Fruit fly (Drosophila melanogaster) whole organism, adult: ENCODE data around the gene Vps60.
A peak's percentile ranks its signal among the peaks of the same experiment; 100 is the strongest.

Source experiments
- Clk ChIP-seq: fragments of 200-800 bp; sonication (Bioruptor generic); optimal IDR thresholded peaks from 2 replicates; lab custom pipeline; 2017; ENCODE audit warnings: missing biosample characterization, missing genetic modification characterization
- Crg-1 ChIP-seq: fragments of 200-800 bp; sonication (Bioruptor generic); optimal IDR thresholded peaks from 2 replicates; lab custom pipeline; 2016; ENCODE audit warnings: missing biosample characterization, missing genetic modification characterization
- Mnt ChIP-seq: fragments of 200-800 bp; sonication (Bioruptor generic); optimal IDR thresholded peaks from 2 replicates; lab custom pipeline; 2016; ENCODE audit warnings: missing biosample characterization, mild to moderate bottlenecking, missing genetic modification characterization
- bab1 ChIP-seq: fragments of 200-800 bp; sonication (Bioruptor generic); optimal IDR thresholded peaks from 3 replicates; lab custom pipeline; 2019; ENCODE audit warnings: missing biosample characterization, mild to moderate bottlenecking, missing genetic modification characterization, moderate library complexity
- kay ChIP-seq: fragments of 200-800 bp; sonication (Bioruptor generic); peaks from one replicate; lab custom pipeline; 2016; ENCODE audit warnings: missing biosample characterization, missing genetic modification characterization, borderline replicate concordance
- ovo ChIP-seq: fragments of 200-800 bp; sonication (Bioruptor generic); optimal IDR thresholded peaks from 2 replicates; lab custom pipeline; 2016; ENCODE audit warnings: missing biosample characterization, missing genetic modification characterization
- toe ChIP-seq: fragments of 200-800 bp; sonication (Bioruptor generic); optimal IDR thresholded peaks from 2 replicates; lab custom pipeline; 2016; ENCODE audit warnings: missing biosample characterization, missing genetic modification characterization

DNA sequence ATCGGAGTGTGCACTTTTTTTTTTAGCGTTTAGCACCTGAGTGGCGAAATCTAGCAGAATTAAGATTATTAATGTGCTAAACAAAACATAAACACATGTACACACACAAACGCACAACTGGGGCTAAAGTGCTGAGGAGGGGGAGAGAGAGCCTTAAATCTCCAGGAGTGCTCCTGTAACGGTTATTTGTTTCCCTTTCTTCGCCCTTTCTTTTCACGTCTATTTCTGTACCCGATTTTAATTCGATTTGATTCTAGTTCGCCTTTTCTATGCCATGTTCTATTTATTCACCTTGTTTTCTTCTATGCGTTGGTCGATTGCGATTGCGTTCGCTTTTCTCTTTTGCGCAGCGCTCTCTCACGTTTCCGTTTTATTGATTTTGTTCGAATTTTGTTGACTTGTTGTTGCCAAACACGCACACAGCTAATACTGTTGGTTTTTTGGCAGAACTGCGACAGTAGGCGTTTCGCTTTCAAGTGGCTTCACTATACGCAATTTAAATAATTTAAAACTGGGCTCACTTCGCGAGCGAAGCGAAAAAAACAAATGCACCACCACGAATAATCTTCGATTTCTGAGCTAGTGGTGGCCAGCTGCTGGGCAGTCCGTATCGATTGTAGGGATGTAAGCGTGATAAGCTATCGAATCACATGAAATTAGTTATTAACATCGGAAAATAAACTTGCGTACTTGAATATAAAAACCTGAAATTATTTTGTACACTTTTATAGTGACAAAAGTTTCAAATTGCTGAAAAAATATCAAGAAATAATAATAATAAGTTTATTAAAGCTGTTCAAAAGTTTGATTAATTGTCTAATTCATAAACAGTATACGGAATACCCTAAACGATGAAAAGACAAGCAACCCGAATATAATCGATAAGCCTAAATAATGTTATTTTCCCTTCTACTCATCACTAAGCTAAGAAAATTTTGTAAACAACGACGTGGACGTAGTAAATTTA lies 32.6 kb upstream of the Vps60 start, which contains the start of the genes Krn, Ndfip and CG7484:
- TF ChIP-seq toe (peak; percentile 95), Clk (peak; percentile 89), kay (GFP tag; lab: Kevin White, UChicago) (peak; percentile 94), ovo (GFP tag; lab: Kevin White, UChicago) (peak; percentile 81), Crg-1 (GFP tag; lab: Kevin White, UChicago) (peak; percentile 87), Mnt (peak; percentile 67), bab1 (GFP tag; lab: Kevin White, UChicago) (peak; percentile 95)
